Fruit fly (Drosophila melanogaster): ENCODE data around the gene Tsr1.

DNA sequence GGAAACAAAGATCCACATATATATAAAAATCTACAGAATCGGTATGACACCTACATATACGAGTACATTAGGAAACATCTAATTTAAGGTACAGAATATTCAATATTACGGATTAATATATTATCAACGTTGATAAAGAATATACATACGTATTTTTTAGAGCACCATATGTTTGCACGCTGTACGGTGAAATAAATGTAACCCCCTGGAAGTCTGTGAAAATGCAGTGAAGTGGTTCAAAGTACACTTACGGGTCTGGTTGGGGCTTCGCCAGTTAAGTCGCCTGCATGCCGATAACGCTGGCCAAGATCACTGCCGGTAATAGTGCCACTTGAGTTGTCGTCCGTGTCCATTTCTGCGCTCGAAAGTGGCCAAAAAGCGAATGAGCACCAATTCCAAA is 31.4 kb upstream of the Tsr1 start:
- TF ChIP-seq Myc (optimal IDR thresholded peaks at IDR 0.05) (no peak), h (optimal IDR thresholded peaks at IDR 0.05) (no peak), insv (optimal IDR thresholded peaks at IDR 0.05) (no peak), psq (optimal IDR thresholded peaks at IDR 0.05) (no peak)

All from Kc167 (cell line).